Fruit fly (Drosophila melanogaster) whole organism, embryonic: ENCODE results near the gene SKIP.

Experiments
- Abd-B ChIP-seq: fragments of 200-800 bp; sonication (Bioruptor generic); optimal IDR thresholded peaks from 2 replicates; lab custom pipeline; 2018; ENCODE audit warnings: missing biosample characterization, mild to moderate bottlenecking, missing genetic modification characterization, moderate library complexity
- Atf6 ChIP-seq: fragments of 200-800 bp; sonication (Bioruptor generic); IDR thresholded peaks from 2 replicates; pipeline ENCODE4 v1.3.6; 2022; ENCODE audit warnings: missing biosample characterization, missing genetic modification characterization
- Bdp1 ChIP-seq: fragments of 200-800 bp; sonication (Bioruptor generic); optimal IDR thresholded peaks from 3 replicates; lab custom pipeline; 2016; ENCODE audit warnings: missing biosample characterization, missing genetic modification characterization
- Bteb2 ChIP-seq: fragments of 200-800 bp; sonication (Bioruptor generic); optimal IDR thresholded peaks from 2 replicates; lab custom pipeline; 2016; ENCODE audit warnings: missing biosample characterization, missing genetic modification characterization
- CG10147 ChIP-seq: fragments of 200-800 bp; sonication (Bioruptor generic); optimal IDR thresholded peaks from 2 replicates; lab custom pipeline; 2019; ENCODE audit warnings: missing biosample characterization, mild to moderate bottlenecking, missing genetic modification characterization, moderate library complexity
- CG13775 ChIP-seq: fragments of 200-800 bp; sonication (Bioruptor generic); optimal IDR thresholded peaks from 3 replicates; lab custom pipeline; 2017; ENCODE audit warnings: missing biosample characterization, mild to moderate bottlenecking, missing genetic modification characterization
- CG14710 ChIP-seq: fragments of 200-800 bp; sonication (Bioruptor generic); optimal IDR thresholded peaks from 3 replicates; lab custom pipeline; 2019; ENCODE audit warnings: missing biosample characterization, mild to moderate bottlenecking, missing genetic modification characterization, moderate library complexity
- CG14965 ChIP-seq: fragments of 200-800 bp; sonication (Bioruptor generic); optimal IDR thresholded peaks from 2 replicates; lab custom pipeline; 2016; ENCODE audit warnings: missing biosample characterization, missing genetic modification characterization, borderline replicate concordance
- CG18764 ChIP-seq: fragments of 200-800 bp; sonication (Bioruptor generic); optimal IDR thresholded peaks from 3 replicates; lab custom pipeline; 2016; ENCODE audit warnings: missing biosample characterization, missing genetic modification characterization
- CG2116 ChIP-seq: fragments of 200-800 bp; sonication (Bioruptor generic); optimal IDR thresholded peaks from 3 replicates; lab custom pipeline; 2018; ENCODE audit warnings: missing biosample characterization, mild to moderate bottlenecking, missing genetic modification characterization
- CG2120 ChIP-seq: fragments of 200-800 bp; sonication (Bioruptor generic); optimal IDR thresholded peaks from 3 replicates; lab custom pipeline; 2016; ENCODE audit warnings: missing biosample characterization, missing genetic modification characterization
- CG2712 ChIP-seq: fragments of 200-800 bp; optimal IDR thresholded peaks from 3 replicates; lab custom pipeline; 2019; ENCODE audit warnings: missing biosample characterization, mild to moderate bottlenecking, missing genetic modification characterization, moderate library complexity
- CG2875 ChIP-seq: fragments of 200-800 bp; sonication (Bioruptor generic); optimal IDR thresholded peaks from 2 replicates; lab custom pipeline; 2017; ENCODE audit warnings: missing biosample characterization, mild to moderate bottlenecking, missing genetic modification characterization, missing genetic modification reagents
- CG30431 ChIP-seq: fragments of 200-800 bp; sonication (Bioruptor generic); optimal IDR thresholded peaks from 2 replicates; lab custom pipeline; 2017; ENCODE audit warnings: missing biosample characterization, missing genetic modification characterization
- CG31224 ChIP-seq: fragments of 200-800 bp; sonication (Bioruptor generic); IDR thresholded peaks from 2 replicates; pipeline ENCODE4 v1.3.6; 2022; ENCODE audit warnings: missing biosample characterization, missing genetic modification characterization
- CG42726 ChIP-seq: fragments of 200-800 bp; sonication (Bioruptor generic); IDR thresholded peaks from 2 replicates; pipeline ENCODE4 v1.3.6; 2022; ENCODE audit warnings: missing biosample characterization, missing genetic modification characterization; ENCODE audit not compliant: partially characterized antibody
- CG43689 ChIP-seq: fragments of 200-800 bp; sonication (Bioruptor generic); IDR thresholded peaks from 2 replicates; pipeline ENCODE4 v1.3.6; 2022; ENCODE audit warnings: missing biosample characterization, missing genetic modification characterization
- CG7745 ChIP-seq: fragments of 200-800 bp; sonication (Bioruptor generic); optimal IDR thresholded peaks from 2 replicates; lab custom pipeline; 2018; ENCODE audit warnings: missing biosample characterization, mild to moderate bottlenecking, missing genetic modification characterization, moderate library complexity
- CG7839 ChIP-seq: fragments of 200-800 bp; sonication (Bioruptor generic); optimal IDR thresholded peaks from 3 replicates; lab custom pipeline; 2018; ENCODE audit warnings: missing biosample characterization, mild to moderate bottlenecking, missing genetic modification characterization, moderate library complexity
- CG8089 ChIP-seq: fragments of 200-800 bp; sonication (Bioruptor generic); optimal IDR thresholded peaks from 3 replicates; lab custom pipeline; 2016; ENCODE audit warnings: missing biosample characterization, missing genetic modification characterization
- CG8388 ChIP-seq: fragments of 200-800 bp; sonication (Bioruptor generic); optimal IDR thresholded peaks from 2 replicates; lab custom pipeline; 2019; ENCODE audit warnings: missing biosample characterization, mild to moderate bottlenecking, missing genetic modification characterization, moderate library complexity
- Dref ChIP-seq: fragments of 200-800 bp; sonication (Bioruptor generic); IDR thresholded peaks from 2 replicates; pipeline ENCODE4 v1.3.6; 2022; ENCODE audit warnings: missing biosample characterization, missing genetic modification characterization
- HHEX ChIP-seq: fragments of 200-800 bp; sonication (Bioruptor generic); optimal IDR thresholded peaks from 3 replicates; lab custom pipeline; 2017; ENCODE audit warnings: missing biosample characterization, mild to moderate bottlenecking, missing genetic modification characterization, missing genetic modification reagents
- HLH54F ChIP-seq: fragments of 200-800 bp; sonication (Bioruptor generic); optimal IDR thresholded peaks from 3 replicates; lab custom pipeline; 2016; ENCODE audit warnings: missing biosample characterization, missing genetic modification characterization
- Hand ChIP-seq: fragments of 200-800 bp; sonication (Bioruptor generic); optimal IDR thresholded peaks from 2 replicates; lab custom pipeline; 2017; ENCODE audit warnings: mild to moderate bottlenecking, missing biosample characterization, missing genetic modification reagents, missing genetic modification characterization
- HmgD ChIP-seq: fragments of 200-800 bp; sonication (Bioruptor generic); optimal IDR thresholded peaks from 3 replicates; lab custom pipeline; 2016; ENCODE audit warnings: missing biosample characterization, missing genetic modification characterization
- Hr3 ChIP-seq: fragments of 200-800 bp; sonication (Bioruptor generic); optimal IDR thresholded peaks from 3 replicates; lab custom pipeline; 2016; ENCODE audit warnings: missing biosample characterization, missing genetic modification characterization
- Med ChIP-seq: fragments of 200-800 bp; sonication (Bioruptor generic); peaks from one replicate; lab custom pipeline; 2016; ENCODE audit warnings: missing biosample characterization, missing genetic modification characterization, mild to moderate bottlenecking, inconsistent platforms, moderate library complexity
- Meics ChIP-seq: fragments of 200-800 bp; sonication (Bioruptor generic); optimal IDR thresholded peaks from 2 replicates; lab custom pipeline; 2017; ENCODE audit warnings: missing biosample characterization, mild to moderate bottlenecking, missing genetic modification characterization
- NC2β ChIP-seq: fragments of 200-800 bp; sonication (Bioruptor generic); optimal IDR thresholded peaks from 2 replicates; lab custom pipeline; 2016; ENCODE audit warnings: missing biosample characterization, missing genetic modification characterization
- Neu2 ChIP-seq: fragments of 200-800 bp; sonication (Bioruptor generic); optimal IDR thresholded peaks from 3 replicates; lab custom pipeline; 2016; ENCODE audit warnings: missing biosample characterization, missing genetic modification characterization, borderline replicate concordance
- Side ChIP-seq: fragments of 200-800 bp; sonication (Bioruptor generic); optimal IDR thresholded peaks from 2 replicates; lab custom pipeline; 2016; ENCODE audit warnings: missing biosample characterization, missing genetic modification characterization
- Sin3A ChIP-seq: fragments of >200 bp; optimal IDR thresholded peaks from 2 replicates; lab custom pipeline; 2018
- Trl ChIP-seq, 3 experiments: fragments of >200 bp in 2 of 3; fragments of 200-800 bp in 1 of 3; sonication (Bioruptor generic) in 1 of 3; optimal IDR thresholded peaks; 2 replicates in 1 of 3; 3 replicates in 2 of 3; lab custom pipeline; 2016 to 2017; ENCODE audit warnings: missing biosample characterization in 1 of 3, missing genetic modification characterization in 1 of 3
- Xrp1 ChIP-seq: fragments of 200-800 bp; sonication (Bioruptor generic); IDR thresholded peaks from 2 replicates; pipeline ENCODE4 v1.3.6; 2022; ENCODE audit warnings: missing biosample characterization, missing genetic modification characterization
- al ChIP-seq: fragments of 200-800 bp; sonication (Bioruptor generic); IDR thresholded peaks from 2 replicates; pipeline ENCODE4 v1.3.6; 2022; ENCODE audit warnings: missing biosample characterization, missing genetic modification characterization
- bcd ChIP-seq: fragments of 200-800 bp; sonication (Bioruptor generic); optimal IDR thresholded peaks from 2 replicates; lab custom pipeline; 2017; ENCODE audit warnings: missing biosample characterization, mild to moderate bottlenecking, missing genetic modification characterization
- br ChIP-seq: fragments of >200 bp; optimal IDR thresholded peaks from 2 replicates; lab custom pipeline; 2017
- chm ChIP-seq: fragments of 200-800 bp; sonication (Bioruptor generic); IDR thresholded peaks from 2 replicates; pipeline ENCODE4 v1.3.6; 2022; ENCODE audit warnings: missing biosample characterization, missing genetic modification characterization
- ci ChIP-seq: fragments of 200-800 bp; sonication (Bioruptor generic); IDR thresholded peaks from 3 replicates; pipeline ENCODE4 v1.3.6; 2022; ENCODE audit warnings: missing biosample characterization, missing genetic modification characterization
- dan ChIP-seq: fragments of 200-800 bp; sonication (Bioruptor generic); IDR thresholded peaks from 2 replicates; pipeline ENCODE4 v1.3.6; 2022; ENCODE audit warnings: missing biosample characterization, missing genetic modification characterization
- exex ChIP-seq: fragments of 200-800 bp; sonication (Bioruptor generic); optimal IDR thresholded peaks from 4 replicates; lab custom pipeline; 2018; ENCODE audit warnings: missing biosample characterization, mild to moderate bottlenecking, missing genetic modification characterization, moderate library complexity
- gcm ChIP-seq: fragments of 200-800 bp; sonication (Bioruptor generic); optimal IDR thresholded peaks from 2 replicates; lab custom pipeline; 2019; ENCODE audit warnings: missing biosample characterization, mild to moderate bottlenecking, missing genetic modification characterization, moderate library complexity
- gem ChIP-seq: fragments of 200-800 bp; sonication (Bioruptor generic); optimal IDR thresholded peaks from 2 replicates; lab custom pipeline; 2019; ENCODE audit warnings: missing biosample characterization, mild to moderate bottlenecking, missing genetic modification characterization, moderate library complexity
- gro ChIP-seq: fragments of 200-800 bp; sonication (Bioruptor generic); optimal IDR thresholded peaks from 2 replicates; lab custom pipeline; 2016; ENCODE audit warnings: missing biosample characterization, missing genetic modification characterization
- h ChIP-seq: fragments of >200 bp; optimal IDR thresholded peaks from 2 replicates; lab custom pipeline; 2017
- hth ChIP-seq: fragments of >200 bp; optimal IDR thresholded peaks from 2 replicates; lab custom pipeline; 2017; ENCODE audit warnings: inconsistent platforms
- org-1 ChIP-seq: fragments of 200-800 bp; sonication (Bioruptor generic); optimal IDR thresholded peaks from 2 replicates; lab custom pipeline; 2017; ENCODE audit warnings: missing biosample characterization, missing genetic modification characterization
- psq ChIP-seq: fragments of 200-800 bp; sonication (Bioruptor generic); optimal IDR thresholded peaks from 2 replicates; lab custom pipeline; 2017; ENCODE audit warnings: missing biosample characterization, missing genetic modification characterization
- sima ChIP-seq: fragments of 200-800 bp; sonication (Bioruptor generic); optimal IDR thresholded peaks from 2 replicates; lab custom pipeline; 2016; ENCODE audit warnings: missing biosample characterization, missing genetic modification characterization
- sqz ChIP-seq: fragments of 200-800 bp; sonication (Bioruptor generic); optimal IDR thresholded peaks from 3 replicates; lab custom pipeline; 2018; ENCODE audit warnings: missing biosample characterization, mild to moderate bottlenecking, missing genetic modification characterization
- stwl ChIP-seq: fragments of 200-800 bp; sonication (Bioruptor generic); optimal IDR thresholded peaks from 3 replicates; lab custom pipeline; 2018; ENCODE audit warnings: missing biosample characterization, mild to moderate bottlenecking, missing genetic modification characterization, moderate library complexity

The SKIP gene

dm6 chr3R:22139113-22139512 lies 5.5 kb downstream of the SKIP start (continued):
- TF ChIP-seq Hand (no peak), org-1 (GFP tag; lab: Kevin White, UChicago) (peak; percentile 48), gem (tag; lab: Kevin White, UChicago) (peak; percentile 76), bcd (GFP tag; lab: Kevin White, UChicago) (peak; percentile 60), CG2120 (GFP tag; lab: Kevin White, UChicago) (no peak), HmgD (GFP tag; lab: Kevin White, UChicago) (peak; percentile 4), Bteb2 (GFP tag; lab: Kevin White, UChicago) (no peak), CG2712 (peak; percentile 79), Trl (optimal IDR thresholded peaks at IDR 0.05; lab: Kevin White, UChicago) (no peak), Trl (GFP tag; optimal IDR thresholded peaks at IDR 0.05; lab: Kevin White, UChicago) (peak; percentile 65), ci (GFP tag; lab: Robert Waterston, UW) (peak; percentile 88), gcm (GFP tag; lab: Kevin White, UChicago) (peak; percentile 45), sima (GFP tag; lab: Kevin White, UChicago) (no peak), CG10147 (GFP tag; lab: Kevin White, UChicago) (no peak), CG14965 (GFP tag; lab: Kevin White, UChicago) (no peak), Med (GFP tag; lab: Kevin White, UChicago) (peak; percentile 92), dan (GFP tag; lab: Robert Waterston, UW) (peak; percentile 67), Neu2 (GFP tag; lab: Kevin White, UChicago) (peak; percentile 46), CG2116 (GFP tag; lab: Kevin White, UChicago) (peak; percentile 19), CG42726 (no peak), gro (GFP tag; lab: Kevin White, UChicago) (no peak), br (no peak), Side (GFP tag; lab: Kevin White, UChicago) (peak; percentile 54), Abd-B (GFP tag; lab: Kevin White, UChicago) (peak; percentile 43), CG43689 (GFP tag; lab: Robert Waterston, UW) (no peak), CG31224 (GFP tag; lab: Robert Waterston, UW) (peak; percentile 26; the same call in 1 of the 2 replicates), Hr3 (GFP tag; lab: Kevin White, UChicago) (peak; percentile 35), Sin3A (lab: Kevin White, UChicago) (no peak), CG8388 (peak; percentile 60), Dref (no peak), CG30431 (GFP tag; lab: Kevin White, UChicago) (peak; percentile 71), exex (tag; lab: Kevin White, UChicago) (no peak), h (no peak), Atf6 (GFP tag; lab: Robert Waterston, UW) (no peak; the same call in 1 of the 2 replicates), CG8089 (peak; percentile 42), Meics (GFP tag; lab: Kevin White, UChicago) (peak; percentile 48), HLH54F (peak; percentile 14), stwl (tag; lab: Kevin White, UChicago) (peak; percentile 56), CG7745 (tag; lab: Kevin White, UChicago) (peak; percentile 22), CG14710 (tag; lab: Kevin White, UChicago) (peak; percentile 58), CG18764 (peak; percentile 14), CG13775 (peak; percentile 52), sqz (peak; percentile 3), Bdp1 (peak; percentile 6), psq (GFP tag; lab: Kevin White, UChicago) (peak; percentile 4), chm (GFP tag; lab: Robert Waterston, UW) (peak; percentile 94), CG2875 (GFP tag; lab: Kevin White, UChicago) (peak; percentile 64), CG7839 (peak; percentile 70), HHEX (GFP tag; lab: Kevin White, UChicago) (peak; percentile 62), al (peak; percentile 24; the same call in 1 of the 2 replicates), Xrp1 (GFP tag; lab: Robert Waterston, UW) (peak; percentile 92), NC2β (GFP tag; lab: Kevin White, UChicago) (peak; percentile 39), hth (lab: Kevin White, UChicago) (no peak)
